Fruit fly (Drosophila melanogaster) whole organism: ENCODE measurements around the gene rgn.

Experiments used
- CG8478 ChIP-seq: fragments of >200 bp; optimal IDR thresholded peaks from 2 replicates; lab custom pipeline; 2018; ENCODE audit warnings: inconsistent platforms
- usp ChIP-seq: fragments of >200 bp; optimal IDR thresholded peaks from 2 replicates; lab custom pipeline; 2017; ENCODE audit warnings: missing biosample characterization, missing genetic modification characterization, mixed read lengths

dm6 chr3L:21346463-21347196, 35.7 kb upstream of the rgn start:
- TF ChIP-seq usp (GFP tag; lab: Kevin White, UChicago) = no peak
- TF ChIP-seq CG8478 (lab: Kevin White, UChicago) = no peak
